Worm (Caenorhabditis elegans) whole organism, L1 larva: ENCODE results near the gene fbxc-55.
"Not testable (repeated sequence)": the region's sequence is repeated elsewhere in the genome, so short reads cannot be mapped to it uniquely, and the experiment has no call there.

Source experiments
- F16B12.6 ChIP-seq: fragments of 150-350 bp; optimal IDR thresholded peaks from 2 replicates; lab custom pipeline; 2014; ENCODE audit warnings: missing biosample characterization, missing genetic modification characterization
- Y116A8C.19 ChIP-seq: sonication (generic microtip); optimal IDR thresholded peaks from 2 replicates; lab custom pipeline; 2016; ENCODE audit warnings: missing compliant biosample characterization, missing genetic modification characterization, borderline replicate concordance
- alr-1 ChIP-seq: fragments of 200-800 bp; sonication (Bioruptor generic); optimal IDR thresholded peaks from 2 replicates; lab custom pipeline; 2018; ENCODE audit warnings: borderline replicate concordance, mild to moderate bottlenecking, missing genetic modification characterization, missing compliant biosample characterization
- aly-2 ChIP-seq: fragments of 150-350 bp; optimal IDR thresholded peaks from 2 replicates; lab custom pipeline; 2014; ENCODE audit warnings: missing biosample characterization, missing genetic modification characterization
- ceh-90 ChIP-seq: sonication (generic microtip); optimal IDR thresholded peaks from 2 replicates; lab custom pipeline; 2016; ENCODE audit warnings: missing genetic modification characterization, missing compliant biosample characterization
- efl-1 ChIP-seq, 4 experiments: fragments of 150-350 bp; optimal IDR thresholded peaks in 3 of 4; peaks in 1 of 4; 1 replicate in 1 of 4; 2 replicates in 3 of 4; lab custom pipeline; 2014; ENCODE audit warnings: missing biosample characterization in 2 of 4, missing genetic modification characterization in 2 of 4, missing genetic modification reagents in 2 of 4
- efl-3 ChIP-seq: fragments of 200-800 bp; sonication (Bioruptor generic); optimal IDR thresholded peaks from 2 replicates; lab custom pipeline; 2018; ENCODE audit warnings: mild to moderate bottlenecking, missing genetic modification characterization, missing compliant biosample characterization
- egl-13 ChIP-seq: sonication (generic microtip); optimal IDR thresholded peaks from 2 replicates; lab custom pipeline; 2016; ENCODE audit warnings: missing genotype, missing genetic modification reagents, missing genetic modification characterization, missing compliant biosample characterization
- egl-27 ChIP-seq, 2 experiments: fragments of 150-350 bp in 1 of 2; sonication (generic microtip); optimal IDR thresholded peaks; 3 replicates each; lab custom pipeline; 2017 to 2018; ENCODE audit warnings: missing biosample characterization in 2 of 2, missing genetic modification characterization in 2 of 2, missing genetic modification reagents in 2 of 2
- elt-2 ChIP-seq: sonication (generic microtip); optimal IDR thresholded peaks from 2 replicates; lab custom pipeline; 2016; ENCODE audit warnings: missing genetic modification characterization, mild to moderate bottlenecking, inconsistent platforms, missing compliant biosample characterization, missing genetic modification reagents
- elt-3 ChIP-seq, 6 experiments: fragments of 150-350 bp in 1 of 6; sonication (generic microtip); optimal IDR thresholded peaks; 2 replicates each; lab custom pipeline; 2017 to 2018; ENCODE audit warnings: missing biosample characterization in 6 of 6, missing genetic modification characterization in 6 of 6, inconsistent platforms in 1 of 6
- ets-5 ChIP-seq: fragments of 200-800 bp; sonication (Bioruptor generic); IDR thresholded peaks from 2 replicates; pipeline ENCODE4 v1.3.6; 2022; ENCODE audit warnings: missing genetic modification characterization, missing compliant biosample characterization
- fkh-4 ChIP-seq: sonication (generic microtip); optimal IDR thresholded peaks from 2 replicates; lab custom pipeline; 2016; ENCODE audit warnings: missing compliant biosample characterization, missing genetic modification characterization, borderline replicate concordance
- fkh-8 ChIP-seq: sonication (generic microtip); optimal IDR thresholded peaks from 2 replicates; lab custom pipeline; 2016; ENCODE audit warnings: mild to moderate bottlenecking, missing genetic modification characterization, missing compliant biosample characterization
- hlh-17 ChIP-seq: fragments of 200-800 bp; sonication (Bioruptor generic); optimal IDR thresholded peaks from 2 replicates; lab custom pipeline; 2018; ENCODE audit warnings: missing genetic modification characterization, mild to moderate bottlenecking, missing compliant biosample characterization, moderate library complexity, borderline replicate concordance
- hlh-4 ChIP-seq: sonication (generic microtip); optimal IDR thresholded peaks from 2 replicates; lab custom pipeline; 2016; ENCODE audit warnings: mild to moderate bottlenecking, missing genetic modification characterization, missing compliant biosample characterization
- hpl-2 ChIP-seq: fragments of 150-350 bp; optimal IDR thresholded peaks from 2 replicates; lab custom pipeline; 2014; ENCODE audit warnings: missing biosample characterization, missing genetic modification reagents, missing genetic modification characterization
- isw-1 ChIP-seq: fragments of 200-800 bp; sonication (Bioruptor generic); IDR thresholded peaks from 2 replicates; pipeline ENCODE4 v1.3.6; 2022; ENCODE audit warnings: missing genetic modification characterization, missing compliant biosample characterization
- lin-35 ChIP-seq, 2 experiments: fragments of 150-350 bp; optimal IDR thresholded peaks; 2 replicates each; lab custom pipeline; 2014; ENCODE audit warnings: missing biosample characterization in 2 of 2, missing genetic modification characterization in 2 of 2, missing genetic modification reagents in 2 of 2
- lin-39 ChIP-seq: fragments of 150-350 bp; optimal IDR thresholded peaks from 2 replicates; lab custom pipeline; 2014; ENCODE audit warnings: missing biosample characterization, missing genetic modification reagents, missing genetic modification characterization
- mab-9 ChIP-seq: fragments of 200-800 bp; sonication (Bioruptor generic); IDR thresholded peaks from 2 replicates; pipeline ENCODE4 v1.3.6; 2022; ENCODE audit warnings: missing genetic modification reagents, missing genetic modification characterization, missing compliant biosample characterization
- mep-1 ChIP-seq: fragments of 150-350 bp; optimal IDR thresholded peaks from 2 replicates; lab custom pipeline; 2014; ENCODE audit warnings: missing biosample characterization, missing genetic modification characterization
- nhr-11 ChIP-seq: fragments of 150-350 bp; optimal IDR thresholded peaks from 2 replicates; lab custom pipeline; 2014; ENCODE audit warnings: missing biosample characterization, missing genetic modification characterization
- nhr-12 ChIP-seq: sonication (generic microtip); optimal IDR thresholded peaks from 2 replicates; lab custom pipeline; 2017; ENCODE audit warnings: missing biosample characterization, missing genetic modification characterization
- nhr-20 ChIP-seq: sonication (generic microtip); optimal IDR thresholded peaks from 2 replicates; lab custom pipeline; 2016; ENCODE audit warnings: mild to moderate bottlenecking, missing genetic modification characterization, missing compliant biosample characterization
- nhr-28 ChIP-seq: fragments of 150-350 bp; optimal IDR thresholded peaks from 2 replicates; lab custom pipeline; 2014; ENCODE audit warnings: missing biosample characterization, missing genetic modification characterization
- nhr-71 ChIP-seq: sonication (generic microtip); optimal IDR thresholded peaks from 2 replicates; lab custom pipeline; 2016; ENCODE audit warnings: mild to moderate bottlenecking, missing genetic modification characterization, moderate library complexity, missing compliant biosample characterization
- nhr-76 ChIP-seq: sonication (generic microtip); optimal IDR thresholded peaks from 2 replicates; lab custom pipeline; 2017; ENCODE audit warnings: missing biosample characterization, missing genetic modification characterization
- nhr-77 ChIP-seq: fragments of 150-350 bp; optimal IDR thresholded peaks from 2 replicates; lab custom pipeline; 2014; ENCODE audit warnings: missing biosample characterization, missing genetic modification characterization
- nhr-85 ChIP-seq: sonication (generic microtip); peaks from one replicate; lab custom pipeline; 2016; ENCODE audit warnings: missing genetic modification characterization, inconsistent platforms, missing compliant biosample characterization
- nhr-90 ChIP-seq: sonication (generic microtip); optimal IDR thresholded peaks from 2 replicates; lab custom pipeline; 2016; ENCODE audit warnings: mild to moderate bottlenecking, missing genetic modification characterization, missing compliant biosample characterization; ENCODE audit not compliant: poor library complexity
- pag-3 ChIP-seq: sonication (generic microtip); optimal IDR thresholded peaks from 2 replicates; lab custom pipeline; 2017; ENCODE audit warnings: missing genetic modification characterization, mild to moderate bottlenecking, missing compliant biosample characterization, antibody characterized with exemption, borderline replicate concordance; ENCODE audit not compliant: insufficient read depth
- pax-3 ChIP-seq: fragments of 200-800 bp; sonication (Bioruptor generic); optimal IDR thresholded peaks from 2 replicates; lab custom pipeline; 2018; ENCODE audit warnings: mild to moderate bottlenecking, missing genetic modification characterization, moderate library complexity, missing compliant biosample characterization
- rnt-1 ChIP-seq: sonication (generic microtip); optimal IDR thresholded peaks from 2 replicates; lab custom pipeline; 2016; ENCODE audit warnings: mild to moderate bottlenecking, missing genetic modification characterization, moderate library complexity, missing compliant biosample characterization
- snu-23 ChIP-seq: sonication (generic microtip); optimal IDR thresholded peaks from 2 replicates; lab custom pipeline; 2016; ENCODE audit warnings: missing genetic modification characterization, missing compliant biosample characterization
- sox-4 ChIP-seq: sonication (generic microtip); optimal IDR thresholded peaks from 2 replicates; lab custom pipeline; 2016; ENCODE audit warnings: missing genetic modification characterization, missing compliant biosample characterization
- sptf-1 ChIP-seq: fragments of 150-350 bp; optimal IDR thresholded peaks from 2 replicates; lab custom pipeline; 2014; ENCODE audit warnings: missing biosample characterization, missing genetic modification characterization
- tlp-1 ChIP-seq: fragments of 150-350 bp; optimal IDR thresholded peaks from 2 replicates; lab custom pipeline; 2014; ENCODE audit warnings: missing biosample characterization, missing genetic modification characterization
- unc-62 ChIP-seq: fragments of 150-350 bp; optimal IDR thresholded peaks from 2 replicates; lab custom pipeline; 2014; ENCODE audit warnings: missing biosample characterization, missing genetic modification reagents, missing genetic modification characterization
- unc-98 ChIP-seq: fragments of 200-800 bp; sonication (Bioruptor generic); IDR thresholded peaks from 2 replicates; pipeline ENCODE4 v1.3.6; 2022; ENCODE audit warnings: missing genetic modification characterization, missing compliant biosample characterization
- xbp-1 ChIP-seq: sonication (generic microtip); optimal IDR thresholded peaks from 2 replicates; lab custom pipeline; 2016; ENCODE audit warnings: missing genetic modification characterization, missing compliant biosample characterization
- zip-4 ChIP-seq: fragments of 200-800 bp; sonication (Bioruptor generic); optimal IDR thresholded peaks from 2 replicates; lab custom pipeline; 2018; ENCODE audit warnings: mild to moderate bottlenecking, missing genetic modification characterization, moderate library complexity, missing compliant biosample characterization
- ztf-11 ChIP-seq, 2 experiments: sonication (generic microtip); optimal IDR thresholded peaks; 2 replicates each; lab custom pipeline; 2016 to 2017; ENCODE audit warnings: missing genetic modification characterization in 2 of 2, missing biosample characterization in 1 of 2, missing compliant biosample characterization in 1 of 2
- ztf-4 ChIP-seq: fragments of 150-350 bp; optimal IDR thresholded peaks from 2 replicates; lab custom pipeline; 2014; ENCODE audit warnings: missing biosample characterization, missing genetic modification characterization

Gene fbxc-55

DNA sequence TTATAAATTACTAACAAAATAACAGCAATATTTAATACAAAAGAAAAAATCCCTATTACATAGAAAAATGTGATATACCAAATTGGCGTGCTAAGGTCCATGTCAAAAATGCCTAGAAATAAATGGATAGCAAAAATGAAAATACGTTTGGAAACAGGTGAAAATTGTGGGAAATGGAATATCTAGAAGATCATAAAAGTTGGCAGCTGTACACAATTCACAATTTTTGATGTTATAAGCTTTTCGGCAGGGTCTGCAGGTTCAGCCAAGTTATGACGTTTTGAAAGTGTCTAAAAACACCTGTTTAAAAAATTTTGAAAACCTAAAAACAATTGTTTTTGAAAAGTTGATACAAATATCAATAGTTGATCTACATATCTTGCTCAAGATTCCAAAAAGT lies 27.1 kb downstream of the fbxc-55 start, which contains the start of gene sri-42:
Gene sri-42, minus strand, starts transcription at position 101 of the 400 bp plus-strand sequence.
- not testable (repeated sequence) for TF ChIP-seq fkh-4 (tag; lab: Kevin White, UChicago); efl-1 (optimal IDR thresholded peaks at IDR 0.05; lab: Kevin White, UChicago); efl-1 (GFP tag; optimal IDR thresholded peaks at IDR 0.05 in 1 of 2; lab: Kevin White, UChicago); ztf-4 (tag; lab: Kevin White, UChicago)

DNA sequence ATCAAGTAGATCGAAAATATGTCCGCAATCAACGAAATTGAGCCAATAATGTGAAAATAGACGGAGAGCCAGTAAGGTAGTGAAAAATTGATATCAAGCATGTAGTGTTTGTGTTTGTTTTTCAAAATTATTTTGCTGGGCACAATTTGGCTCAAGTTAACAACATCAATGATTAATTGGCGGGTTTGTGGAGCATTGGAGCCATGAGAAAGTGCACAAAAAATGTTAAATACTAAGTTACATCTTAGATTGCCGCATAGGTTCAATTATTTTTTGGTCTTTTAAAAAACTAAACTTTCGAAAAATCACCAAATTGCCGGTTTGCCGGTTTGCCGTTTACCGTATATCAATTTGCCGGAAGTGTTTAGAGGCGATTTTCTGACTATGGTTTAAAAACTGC lies 32.2 kb downstream of the fbxc-55 start, which contains the start of gene sri-54:
Gene sri-54, minus strand, starts transcription at position 101 of the 400 bp plus-strand sequence.
- no peak for TF ChIP-seq Y116A8C.19 (tag; lab: Kevin White, UChicago)
- TF ChIP-seq nhr-12, result no peak
- TF ChIP-seq zip-4, result no peak
- no peak for TF ChIP-seq nhr-90
- TF ChIP-seq snu-23 (GFP tag; lab: Kevin White, UChicago), result no peak
- no peak for TF ChIP-seq elt-2 (tag; lab: Kevin White, UChicago)

DNA sequence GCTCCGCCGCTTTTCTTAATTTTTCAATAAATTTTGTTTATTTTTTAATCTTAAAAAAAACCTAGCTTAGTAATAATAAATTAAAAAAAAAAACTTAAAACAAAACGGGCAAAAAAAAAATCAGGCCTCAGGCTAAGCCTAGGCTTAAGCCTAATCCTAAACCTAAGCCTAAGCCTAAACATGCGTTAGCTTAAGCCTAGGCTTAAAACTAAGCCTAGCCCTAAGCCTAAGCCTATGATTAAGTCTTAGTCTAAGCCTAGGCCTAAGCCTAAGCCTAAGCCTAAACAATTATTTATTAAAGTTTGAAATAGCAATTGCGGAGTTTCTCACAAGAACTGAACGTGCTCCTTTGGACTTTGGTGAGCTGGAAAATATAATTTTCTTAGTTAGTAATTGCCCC lies 34.7 kb downstream of the fbxc-55 start:
- no peak for TF ChIP-seq fkh-4 (tag; lab: Kevin White, UChicago)
- TF ChIP-seq isw-1, result no peak
- TF ChIP-seq nhr-77 (tag; lab: Kevin White, UChicago), result no peak
- no peak for TF ChIP-seq nhr-76 (tag; lab: Kevin White, UChicago)
- TF ChIP-seq rnt-1, result no peak
- no peak for TF ChIP-seq nhr-71 (tag; lab: Kevin White, UChicago)
- TF ChIP-seq nhr-12, result no peak
- no peak for TF ChIP-seq snu-23 (GFP tag; lab: Kevin White, UChicago)
- no peak for TF ChIP-seq unc-62 (GFP tag; lab: Kevin White, UChicago)
- TF ChIP-seq sox-4, result no peak
- no peak for TF ChIP-seq hlh-4 (tag; lab: Kevin White, UChicago)
- TF ChIP-seq ceh-90 (tag; lab: Kevin White, UChicago), result no peak
- no peak for TF ChIP-seq fkh-8 (tag; lab: Kevin White, UChicago)
- no peak for TF ChIP-seq nhr-11 (tag; lab: Kevin White, UChicago)
- no peak for TF ChIP-seq Y116A8C.19 (tag; lab: Kevin White, UChicago)
- TF ChIP-seq nhr-85 (tag; lab: Kevin White, UChicago), result no peak
- no peak for TF ChIP-seq efl-3 (GFP tag; lab: Kevin White, UChicago)
- TF ChIP-seq tlp-1 (tag; lab: Kevin White, UChicago), result no peak
- no peak for TF ChIP-seq pax-3

DNA sequence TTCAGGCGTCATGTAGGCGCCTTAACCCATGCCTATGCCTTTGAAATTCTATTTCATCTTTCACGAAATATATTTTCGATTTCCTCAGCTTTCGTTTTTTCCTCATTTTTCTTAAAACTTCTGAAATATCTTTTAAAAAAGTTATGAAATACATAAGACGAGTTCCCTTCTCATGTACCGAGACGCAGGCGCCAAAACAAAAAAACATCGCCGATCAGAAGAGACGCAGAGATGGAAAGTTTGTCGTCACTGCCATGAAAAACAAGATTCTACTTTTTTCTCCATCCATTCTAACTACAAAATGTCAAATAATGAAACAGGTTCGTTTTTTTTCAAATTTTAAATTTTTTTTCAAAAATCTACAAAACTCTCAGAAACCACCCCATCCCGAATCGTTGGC lies 41.0 kb downstream of the fbxc-55 start, which contains the start of gene chil-24:
Gene chil-24, plus strand, starts transcription at position 156 of the 400 bp plus-strand sequence.
- TF ChIP-seq pag-3 (tag; lab: Kevin White, UChicago), result no peak
- TF ChIP-seq unc-98, result no peak
- no peak for TF ChIP-seq mab-9 (GFP tag; lab: Robert Waterston, UW)
- no peak for TF ChIP-seq nhr-77 (tag; lab: Kevin White, UChicago)
- TF ChIP-seq elt-3 (tag; optimal IDR thresholded peaks at IDR 0.05; lab: Kevin White, UChicago), result no peak
- TF ChIP-seq efl-3 (GFP tag; lab: Kevin White, UChicago), result no peak
- no peak for TF ChIP-seq ztf-11 (tag; optimal IDR thresholded peaks at IDR 0.05; lab: Kevin White, UChicago)
- no peak for TF ChIP-seq egl-13 (tag; lab: Kevin White, UChicago)
- TF ChIP-seq elt-2 (tag; lab: Kevin White, UChicago), result no peak
- TF ChIP-seq nhr-20 (tag; lab: Kevin White, UChicago), result peak; percentile 53
- TF ChIP-seq ets-5, result no peak
- no peak for TF ChIP-seq hlh-4 (tag; lab: Kevin White, UChicago)
- TF ChIP-seq tlp-1 (tag; lab: Kevin White, UChicago), result no peak
- no peak for TF ChIP-seq isw-1
- peak; percentile 12 for TF ChIP-seq hpl-2 (GFP tag; lab: Kevin White, UChicago)
- TF ChIP-seq mep-1, result peak; percentile 33
- no peak for TF ChIP-seq nhr-28
- TF ChIP-seq egl-27 (tag; optimal IDR thresholded peaks at IDR 0.05; lab: Kevin White, UChicago), result no peak
- TF ChIP-seq aly-2 (tag; lab: Kevin White, UChicago), result no peak
- TF ChIP-seq xbp-1 (tag; lab: Kevin White, UChicago), result no peak
- TF ChIP-seq alr-1, result no peak
- peak; percentile 13 for TF ChIP-seq F16B12.6 (tag; lab: Kevin White, UChicago)
- peak; percentile 77 for TF ChIP-seq nhr-85 (tag; lab: Kevin White, UChicago)
- TF ChIP-seq rnt-1, result peak; percentile 61
- TF ChIP-seq fkh-4 (tag; lab: Kevin White, UChicago), result no peak
- no peak for TF ChIP-seq hlh-17 (GFP tag; lab: Kevin White, UChicago)
- no peak for TF ChIP-seq sptf-1 (tag; lab: Kevin White, UChicago)
- TF ChIP-seq lin-35 (GFP tag; optimal IDR thresholded peaks at IDR 0.05; lab: Kevin White, UChicago), result peak in 1 of 2 experiments; percentile 59
- TF ChIP-seq ceh-90 (tag; lab: Kevin White, UChicago), result no peak
- no peak for TF ChIP-seq lin-39 (tag; lab: Kevin White, UChicago)
